Worm (Caenorhabditis elegans): ENCODE results near the gene try-13.
A peak's percentile ranks its signal among the peaks of the same experiment; 100 is the strongest.

try-13 gene

ce11 chrV:7432441-7433146 lies 7.3 kb upstream of the try-13 start (continued):
- TF ChIP-seq atf-7 (tag; optimal IDR thresholded peaks at IDR 0.05) (peak; percentile 39), tbp1 (GFP tag; optimal IDR thresholded peaks at IDR 0.05) (peak; percentile 38), efl-1 (GFP tag; optimal IDR thresholded peaks at IDR 0.05) (no peak), nhr-80 (tag; optimal IDR thresholded peaks at IDR 0.05) (peak; percentile 58), madf-6 (GFP tag; IDR thresholded peaks at IDR 0.05) (peak; percentile 22; the same call in 1 of the 2 replicates), ekl-4 (GFP tag; IDR thresholded peaks at IDR 0.05) (0 out of 2 replicates have a peak, but pooled peaks have one; percentile 8), tlf-1 (GFP tag; optimal IDR thresholded peaks at IDR 0.05) (peak; percentile 53), rpc-1 (optimal IDR thresholded peaks at IDR 0.05) (no peak), rpc-1 (tag; optimal IDR thresholded peaks at IDR 0.05) (no peak), repo-1 (tag; optimal IDR thresholded peaks at IDR 0.05) (peak; percentile 78), nhr-179 (tag; optimal IDR thresholded peaks at IDR 0.05) (no peak), K12H6.12 (tag; optimal IDR thresholded peaks at IDR 0.05) (peak; percentile 2), F52B5.7 (tag; optimal IDR thresholded peaks at IDR 0.05) (peak; percentile 96), dox-1 (GFP tag; IDR thresholded peaks at IDR 0.05) (peak; percentile 65), Y67H2A.10 (GFP tag; conservative IDR thresholded peaks at IDR 0.05) (no peak), F57C9.4 (tag; optimal IDR thresholded peaks at IDR 0.05) (peak; percentile 50), ztf-26 (tag; optimal IDR thresholded peaks at IDR 0.05) (peak; percentile 40), zim-3 (tag; optimal IDR thresholded peaks at IDR 0.05) (peak; percentile 65), ccch-3 (GFP tag; optimal IDR thresholded peaks at IDR 0.05) (no peak), ceh-40 (GFP tag; IDR thresholded peaks at IDR 0.05) (0 out of 2 replicates have a peak, but pooled peaks have one; percentile 6), mes-4 (tag; optimal IDR thresholded peaks at IDR 0.05) (no peak), ZK185.1 (tag; optimal IDR thresholded peaks at IDR 0.05; ENCODE audit: poor library complexity, severe bottlenecking) (peak; percentile 17), pha-4 (tag; optimal IDR thresholded peaks at IDR 0.05) (peak; percentile 83), nfya-1 (tag; optimal IDR thresholded peaks at IDR 0.05; ENCODE audit: borderline replicate concordance, insufficient read depth) (no peak), T07F8.4 (tag; optimal IDR thresholded peaks at IDR 0.05) (no peak), attf-5 (GFP tag; optimal IDR thresholded peaks at IDR 0.05) (peak; percentile 50), nhr-27 (tag; optimal IDR thresholded peaks at IDR 0.05) (peak; percentile 33), ztf-3 (GFP tag; optimal IDR thresholded peaks at IDR 0.05) (peak; percentile 22), B0336.3 (GFP tag; IDR thresholded peaks at IDR 0.05) (peak; percentile 67), madf-10 (tag; optimal IDR thresholded peaks at IDR 0.05) (peak; percentile 82)

DNA sequence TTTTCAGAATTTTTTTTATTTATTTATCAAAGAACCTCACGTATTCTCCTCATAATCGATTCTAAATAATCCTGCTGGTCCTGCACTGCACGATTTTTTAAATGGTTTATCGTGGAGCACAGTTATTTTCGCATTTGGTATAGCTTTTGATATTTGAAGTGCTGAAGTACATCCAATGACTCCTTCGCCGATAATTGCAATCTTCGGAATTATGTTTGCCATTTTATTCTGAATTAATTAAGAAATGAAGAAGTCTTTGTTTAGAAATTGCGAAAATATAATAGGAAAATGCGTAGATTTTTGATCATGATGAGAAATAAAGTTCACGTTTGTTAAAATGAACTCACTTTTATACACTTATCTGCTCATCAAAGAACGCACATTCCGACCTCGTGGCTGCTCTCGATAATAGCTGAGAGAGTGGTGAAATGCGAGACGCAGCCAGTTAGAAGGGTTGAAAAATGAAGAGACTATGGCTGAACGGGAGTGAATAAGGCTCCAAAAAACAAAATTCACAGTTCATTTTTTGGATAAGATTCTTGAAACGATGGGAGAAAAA lies 5.0 kb upstream of the try-13 start:
- peak; percentile 32 for TF ChIP-seq attf-5 (GFP tag; optimal IDR thresholded peaks at IDR 0.05)
- 0 out of 2 replicates have a peak, but pooled peaks have one; percentile 30 for TF ChIP-seq K11D2.4 (GFP tag; IDR thresholded peaks at IDR 0.05)
- TF ChIP-seq cebp-1 (GFP tag; IDR thresholded peaks at IDR 0.05), result no peak
- peak; percentile 52 for TF ChIP-seq cebp-1 (tag; optimal IDR thresholded peaks at IDR 0.05)
- TF ChIP-seq attf-6 (GFP tag; IDR thresholded peaks at IDR 0.05), result no peak
- TF ChIP-seq tbp1 (GFP tag; optimal IDR thresholded peaks at IDR 0.05), result peak; percentile 46
- no peak for TF ChIP-seq lag-1 (GFP tag; IDR thresholded peaks at IDR 0.05)
- TF ChIP-seq let-526 (GFP tag; IDR thresholded peaks at IDR 0.05), result no peak
- TF ChIP-seq lin-40 (tag; optimal IDR thresholded peaks at IDR 0.05), result peak; percentile 26
- no peak for TF ChIP-seq ztf-28 (GFP tag; IDR thresholded peaks at IDR 0.05)
- peak; percentile 25 for TF ChIP-seq chd-7 (tag; optimal IDR thresholded peaks at IDR 0.05)
- peak; percentile 13 for TF ChIP-seq tlf-1 (GFP tag; optimal IDR thresholded peaks at IDR 0.05)
- TF ChIP-seq snpc-3.4 (tag; optimal IDR thresholded peaks at IDR 0.05), result no peak
- no peak for TF ChIP-seq him-1 (tag; optimal IDR thresholded peaks at IDR 0.05)
- peak; percentile 9 for TF ChIP-seq ZK185.1 (tag; optimal IDR thresholded peaks at IDR 0.05; ENCODE audit: poor library complexity, severe bottlenecking)
- TF ChIP-seq Y53G8AR.9 (GFP tag; conservative IDR thresholded peaks at IDR 0.05), result peak; percentile 36; the same call in 1 of the 2 replicates
- peak; percentile 55 for TF ChIP-seq nfyb-1 (GFP tag; IDR thresholded peaks at IDR 0.05)
- TF ChIP-seq gei-17 (GFP tag; optimal IDR thresholded peaks at IDR 0.05), result no peak
- peak; percentile 50 for TF ChIP-seq somi-1 (GFP tag; optimal IDR thresholded peaks at IDR 0.05)
- no peak for TF ChIP-seq snpc-1.3 (tag; optimal IDR thresholded peaks at IDR 0.05; ENCODE audit: insufficient read depth)
- TF ChIP-seq nhr-80 (tag; optimal IDR thresholded peaks at IDR 0.05), result peak; percentile 45
- TF ChIP-seq ama-1 (optimal IDR thresholded peaks at IDR 0.05), result peak; percentile 67
- no peak for TF ChIP-seq ama-1 (GFP tag; optimal IDR thresholded peaks at IDR 0.05)
